Worm (Caenorhabditis elegans) whole organism, L3 larva: ENCODE measurements around the gene F09C6.13.

Source experiments
- R02D3.7 ChIP-seq: fragments of 150-350 bp; optimal IDR thresholded peaks from 2 replicates; lab custom pipeline; 2014; ENCODE audit warnings: missing biosample characterization, missing genetic modification characterization
- ZK546.5 ChIP-seq: sonication (generic microtip); optimal IDR thresholded peaks from 2 replicates; lab custom pipeline; 2017; ENCODE audit warnings: missing biosample characterization, missing genetic modification characterization
- aly-2 ChIP-seq: fragments of 150-350 bp; optimal IDR thresholded peaks from 2 replicates; lab custom pipeline; 2014; ENCODE audit warnings: missing biosample characterization, missing genetic modification characterization
- ama-1 ChIP-seq: fragments of 150-350 bp; optimal IDR thresholded peaks from 2 replicates; lab custom pipeline; 2018
- ceh-16 ChIP-seq: sonication (generic microtip); optimal IDR thresholded peaks from 2 replicates; lab custom pipeline; 2017; ENCODE audit warnings: missing biosample characterization, missing genetic modification characterization
- ceh-82 ChIP-seq: fragments of 150-350 bp; optimal IDR thresholded peaks from 2 replicates; lab custom pipeline; 2014; ENCODE audit warnings: missing biosample characterization, missing genetic modification characterization
- ceh-9 ChIP-seq: sonication (generic microtip); optimal IDR thresholded peaks from 2 replicates; lab custom pipeline; 2018; ENCODE audit warnings: missing biosample characterization, missing genetic modification characterization
- daf-12 ChIP-seq: fragments of 150-350 bp; optimal IDR thresholded peaks from 2 replicates; lab custom pipeline; 2014; ENCODE audit warnings: missing biosample characterization, missing genetic modification reagents, missing genetic modification characterization
- egl-27 ChIP-seq: sonication (generic microtip); optimal IDR thresholded peaks from 4 replicates; lab custom pipeline; 2017; ENCODE audit warnings: missing biosample characterization, missing genetic modification reagents, missing genetic modification characterization
- egl-5 ChIP-seq: fragments of 150-350 bp; optimal IDR thresholded peaks from 2 replicates; lab custom pipeline; 2017; ENCODE audit warnings: missing biosample characterization, missing genetic modification reagents, missing genetic modification characterization, inconsistent platforms
- elt-1 ChIP-seq: fragments of 150-350 bp; optimal IDR thresholded peaks from 2 replicates; lab custom pipeline; 2014; ENCODE audit warnings: missing biosample characterization, missing genetic modification characterization
- elt-2 ChIP-seq: sonication (generic microtip); optimal IDR thresholded peaks from 2 replicates; lab custom pipeline; 2016; ENCODE audit warnings: missing genetic modification reagents, mild to moderate bottlenecking, missing genetic modification characterization, missing compliant biosample characterization
- elt-3 ChIP-seq, 3 experiments: fragments of 150-350 bp in 1 of 3; sonication (generic microtip) in 2 of 3; optimal IDR thresholded peaks; 2 replicates in 2 of 3; 4 replicates in 1 of 3; lab custom pipeline; 2014 to 2017; ENCODE audit warnings: missing biosample characterization in 3 of 3, missing genetic modification characterization in 3 of 3
- eor-1 ChIP-seq, 2 experiments: fragments of 150-350 bp; optimal IDR thresholded peaks; 2 replicates each; lab custom pipeline; 2014 to 2018; ENCODE audit warnings: missing biosample characterization in 2 of 2, missing genetic modification characterization in 2 of 2
- fkh-2 ChIP-seq: fragments of 150-350 bp; optimal IDR thresholded peaks from 2 replicates; lab custom pipeline; 2014; ENCODE audit warnings: missing biosample characterization, missing genetic modification reagents, missing genetic modification characterization
- fos-1 ChIP-seq: fragments of 150-350 bp; optimal IDR thresholded peaks from 2 replicates; lab custom pipeline; 2014; ENCODE audit warnings: missing biosample characterization, missing genetic modification characterization
- jun-1 ChIP-seq: fragments of 150-350 bp; optimal IDR thresholded peaks from 2 replicates; lab custom pipeline; 2014; ENCODE audit warnings: missing biosample characterization, missing genetic modification reagents, missing genetic modification characterization
- lin-39 ChIP-seq: fragments of 150-350 bp; optimal IDR thresholded peaks from 2 replicates; lab custom pipeline; 2018; ENCODE audit warnings: missing biosample characterization, missing genetic modification reagents, missing genetic modification characterization
- lsy-12 ChIP-seq: sonication (generic microtip); optimal IDR thresholded peaks from 2 replicates; lab custom pipeline; 2016; ENCODE audit warnings: mild to moderate bottlenecking, missing genetic modification characterization, missing compliant biosample characterization
- mdl-1 ChIP-seq: fragments of 150-350 bp; optimal IDR thresholded peaks from 2 replicates; lab custom pipeline; 2014; ENCODE audit warnings: missing biosample characterization, missing genetic modification characterization
- mml-1 ChIP-seq: fragments of 150-350 bp; sonication (generic microtip); optimal IDR thresholded peaks from 3 replicates; lab custom pipeline; 2014; ENCODE audit warnings: missing biosample characterization, missing genetic modification characterization
- nfya-1 ChIP-seq: sonication (generic microtip); optimal IDR thresholded peaks from 2 replicates; lab custom pipeline; 2017; ENCODE audit warnings: missing genetic modification characterization, mild to moderate bottlenecking, missing compliant biosample characterization, antibody characterized with exemption, moderate library complexity; ENCODE audit not compliant: insufficient read depth
- nhr-11 ChIP-seq: fragments of 150-350 bp; optimal IDR thresholded peaks from 2 replicates; lab custom pipeline; 2014; ENCODE audit warnings: missing biosample characterization, missing genetic modification characterization
- nhr-12 ChIP-seq: fragments of 150-350 bp; optimal IDR thresholded peaks from 2 replicates; lab custom pipeline; 2014; ENCODE audit warnings: missing biosample characterization, missing genetic modification characterization
- nhr-23 ChIP-seq: fragments of 150-350 bp; optimal IDR thresholded peaks from 2 replicates; lab custom pipeline; 2014; ENCODE audit warnings: missing biosample characterization, missing genetic modification reagents, missing genetic modification characterization
- nhr-237 ChIP-seq: fragments of 150-350 bp; optimal IDR thresholded peaks from 2 replicates; lab custom pipeline; 2014; ENCODE audit warnings: missing biosample characterization, missing genetic modification characterization
- nhr-25 ChIP-seq: sonication (generic microtip); optimal IDR thresholded peaks from 2 replicates; lab custom pipeline; 2017; ENCODE audit warnings: missing biosample characterization, missing genetic modification characterization
- nhr-28 ChIP-seq: fragments of 150-350 bp; optimal IDR thresholded peaks from 2 replicates; lab custom pipeline; 2014; ENCODE audit warnings: missing biosample characterization, missing genetic modification characterization
- nhr-43 ChIP-seq: sonication (generic microtip); optimal IDR thresholded peaks from 2 replicates; lab custom pipeline; 2016; ENCODE audit warnings: mild to moderate bottlenecking, missing genetic modification characterization, missing compliant biosample characterization; ENCODE audit not compliant: poor library complexity, severe bottlenecking
- nhr-67 ChIP-seq: fragments of 150-350 bp; optimal IDR thresholded peaks from 2 replicates; lab custom pipeline; 2014; ENCODE audit warnings: missing biosample characterization, missing genetic modification characterization
- nhr-76 ChIP-seq: fragments of 150-350 bp; sonication (generic microtip); optimal IDR thresholded peaks from 5 replicates; lab custom pipeline; 2014; ENCODE audit warnings: missing biosample characterization, missing genetic modification characterization
- pha-4 ChIP-seq: fragments of 150-350 bp; optimal IDR thresholded peaks from 2 replicates; lab custom pipeline; 2014; ENCODE audit warnings: missing biosample characterization, missing genetic modification reagents, missing genetic modification characterization
- pqm-1 ChIP-seq: fragments of 150-350 bp; optimal IDR thresholded peaks from 2 replicates; lab custom pipeline; 2017; ENCODE audit warnings: missing biosample characterization, missing genetic modification characterization, inconsistent platforms
- sea-2 ChIP-seq: fragments of 150-350 bp; sonication (generic microtip); optimal IDR thresholded peaks from 4 replicates; lab custom pipeline; 2014; ENCODE audit warnings: missing biosample characterization, missing genetic modification reagents, missing genetic modification characterization
- skn-1 ChIP-seq: fragments of 150-350 bp; optimal IDR thresholded peaks from 2 replicates; lab custom pipeline; 2014; ENCODE audit warnings: missing biosample characterization, missing genetic modification characterization
- snpc-4 ChIP-seq: fragments of 150-350 bp; optimal IDR thresholded peaks from 2 replicates; lab custom pipeline; 2014; ENCODE audit warnings: missing biosample characterization, missing genetic modification characterization
- tbx-2 ChIP-seq: sonication (generic microtip); optimal IDR thresholded peaks from 2 replicates; lab custom pipeline; 2016; ENCODE audit warnings: mild to moderate bottlenecking, missing genetic modification characterization, missing compliant biosample characterization
- unc-39 ChIP-seq: sonication (generic microtip); optimal IDR thresholded peaks from 4 replicates; lab custom pipeline; 2017; ENCODE audit warnings: missing biosample characterization, missing genetic modification characterization
- zag-1 ChIP-seq: fragments of 150-350 bp; optimal IDR thresholded peaks from 2 replicates; lab custom pipeline; 2014; ENCODE audit warnings: missing biosample characterization, missing genetic modification characterization
- ztf-11 ChIP-seq: fragments of 150-350 bp; optimal IDR thresholded peaks from 2 replicates; lab custom pipeline; 2014; ENCODE audit warnings: missing biosample characterization, missing genetic modification characterization
- ztf-4 ChIP-seq: fragments of 150-350 bp; optimal IDR thresholded peaks from 2 replicates; lab custom pipeline; 2014; ENCODE audit warnings: missing biosample characterization, missing genetic modification characterization

Gene F09C6.13

DNA sequence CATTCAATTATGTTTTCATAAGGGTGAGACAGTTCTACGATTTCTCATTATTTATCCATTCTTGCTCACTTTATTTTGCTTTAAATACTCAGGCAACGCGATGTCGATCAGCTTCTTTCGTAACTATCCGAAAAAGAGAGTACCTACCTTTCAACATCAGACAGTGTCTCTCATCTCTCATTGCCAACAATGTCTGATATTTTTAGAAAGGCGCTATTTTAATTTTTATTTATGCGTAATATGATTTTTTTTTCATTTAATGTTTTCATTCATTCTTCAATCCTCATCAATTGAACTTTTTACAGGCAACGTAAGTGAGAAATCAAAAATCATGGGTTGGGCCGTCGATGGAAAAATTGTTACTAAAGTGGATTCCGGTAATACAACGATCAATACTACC lies at the start of gene F09C6.13:
Gene F09C6.13, plus strand, starts transcription at position 301 of the 400 bp plus-strand sequence.
- TF ChIP-seq nhr-67 (no peak), elt-3 (tag; optimal IDR thresholded peaks at IDR 0.05; lab: Kevin White, UChicago) (no peak), eor-1 (tag; optimal IDR thresholded peaks at IDR 0.05; lab: Kevin White, UChicago) (no peak), ztf-4 (tag; lab: Kevin White, UChicago) (no peak), nhr-28 (no peak), fos-1 (tag; lab: Kevin White, UChicago) (no peak), R02D3.7 (tag; lab: Kevin White, UChicago) (no peak), mml-1 (no peak), aly-2 (tag; lab: Kevin White, UChicago) (no peak), daf-12 (tag; lab: Kevin White, UChicago) (no peak), nhr-23 (tag; lab: Kevin White, UChicago) (no peak), ztf-11 (tag; lab: Kevin White, UChicago) (no peak), tbx-2 (tag; lab: Kevin White, UChicago) (no peak), sea-2 (GFP tag; lab: Kevin White, UChicago) (no peak), pha-4 (no peak), nhr-25 (tag; lab: Kevin White, UChicago) (no peak), nhr-11 (tag; lab: Kevin White, UChicago) (no peak)

DNA sequence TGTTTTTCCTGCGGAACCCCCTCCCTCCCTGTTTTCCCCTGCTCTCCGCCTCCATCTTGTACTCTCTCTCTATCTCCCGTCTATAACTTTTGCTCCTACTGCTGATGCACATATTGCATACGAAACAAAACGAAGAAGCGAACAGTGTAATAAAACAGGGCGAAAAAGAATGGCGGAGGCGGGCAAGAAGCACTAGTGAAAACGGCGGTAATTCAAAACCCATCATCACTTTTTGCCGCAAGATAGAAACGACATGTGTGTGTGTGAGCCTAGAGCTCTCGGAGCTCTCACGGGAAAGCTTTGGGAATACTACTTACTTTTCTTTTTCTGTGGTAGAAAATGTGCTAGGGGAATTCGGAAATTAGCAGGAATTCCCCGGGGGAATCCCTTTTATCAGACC lies 48.7 kb upstream of the F09C6.13 start:
- no peak for TF ChIP-seq unc-39 (tag; lab: Kevin White, UChicago)
- no peak for TF ChIP-seq fkh-2 (tag; lab: Kevin White, UChicago)
- TF ChIP-seq nhr-237 (tag; lab: Kevin White, UChicago): no peak
- TF ChIP-seq ztf-4 (tag; lab: Kevin White, UChicago): no peak
- no peak for TF ChIP-seq elt-2
- no peak for TF ChIP-seq pqm-1 (tag; lab: Kevin White, UChicago)
- TF ChIP-seq nhr-67: no peak
- TF ChIP-seq ZK546.5 (tag; lab: Kevin White, UChicago): no peak
- TF ChIP-seq nhr-12 (tag; lab: Kevin White, UChicago): no peak
- TF ChIP-seq nhr-76: no peak
- no peak for TF ChIP-seq eor-1 (tag; optimal IDR thresholded peaks at IDR 0.05; lab: Kevin White, UChicago)
- TF ChIP-seq ceh-9 (tag; lab: Kevin White, UChicago): no peak
- TF ChIP-seq elt-3 (tag; optimal IDR thresholded peaks at IDR 0.05; lab: Kevin White, UChicago): no peak
- TF ChIP-seq ceh-16: no peak
- TF ChIP-seq R02D3.7 (tag; lab: Kevin White, UChicago): no peak
- TF ChIP-seq mdl-1 (tag; lab: Kevin White, UChicago): no peak

DNA sequence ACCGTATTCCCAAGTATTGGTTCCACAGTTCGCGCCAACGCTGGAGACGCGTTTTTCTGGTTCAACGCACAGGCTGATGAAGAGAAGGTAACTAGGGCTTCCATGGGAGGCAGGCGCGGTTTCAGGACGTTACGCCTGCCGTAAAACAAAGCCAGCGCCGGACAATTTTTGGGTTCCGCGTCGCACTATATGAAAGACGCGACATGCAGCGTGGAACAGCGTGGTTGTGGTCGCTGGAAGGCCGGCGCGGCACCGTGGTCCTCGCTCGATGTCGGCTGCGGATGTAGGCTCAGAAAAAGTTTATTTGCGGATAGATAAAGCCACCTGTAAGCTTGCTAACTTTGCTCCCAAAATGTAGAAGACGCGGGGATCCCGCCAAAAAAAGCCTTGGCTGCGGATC lies 46.4 kb upstream of the F09C6.13 start:
- TF ChIP-seq eor-1 (tag; optimal IDR thresholded peaks at IDR 0.05; lab: Kevin White, UChicago): no peak
- TF ChIP-seq egl-5: no peak
- TF ChIP-seq egl-27 (tag; lab: Kevin White, UChicago): no peak
- no peak for TF ChIP-seq lin-39
- no peak for TF ChIP-seq nfya-1
- TF ChIP-seq mml-1: no peak
- TF ChIP-seq ceh-16: no peak
- no peak for TF ChIP-seq nhr-25 (tag; lab: Kevin White, UChicago)
- no peak for TF ChIP-seq lsy-12
- no peak for TF ChIP-seq ama-1
- no peak for TF ChIP-seq snpc-4
- no peak for TF ChIP-seq unc-39 (tag; lab: Kevin White, UChicago)
- no peak for TF ChIP-seq skn-1 (tag; lab: Kevin White, UChicago)
- TF ChIP-seq pqm-1 (tag; lab: Kevin White, UChicago): no peak
- TF ChIP-seq nhr-237 (tag; lab: Kevin White, UChicago): no peak
- no peak for TF ChIP-seq nhr-11 (tag; lab: Kevin White, UChicago)
- no peak for TF ChIP-seq elt-3 (tag; optimal IDR thresholded peaks at IDR 0.05; lab: Kevin White, UChicago)
- TF ChIP-seq elt-1 (tag; lab: Kevin White, UChicago): no peak
- no peak for TF ChIP-seq nhr-43 (tag; lab: Kevin White, UChicago)

DNA sequence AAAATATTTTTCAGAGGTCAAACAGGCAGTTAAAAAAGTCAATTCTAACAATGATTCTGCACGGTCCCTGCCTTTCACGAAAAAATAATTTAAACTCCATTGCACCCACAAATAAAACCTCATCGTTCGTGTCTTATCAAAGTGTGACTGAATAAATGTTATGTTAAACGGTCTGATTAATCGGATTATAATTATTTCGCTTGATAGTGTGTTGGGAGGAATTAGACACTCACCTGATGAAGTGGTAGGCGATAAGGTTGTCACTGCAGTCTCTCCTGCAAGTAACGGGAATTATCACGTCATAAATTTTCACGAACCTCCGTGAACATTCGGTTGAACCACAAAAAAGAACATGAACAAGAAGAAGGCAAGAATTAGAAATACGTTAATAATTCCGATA lies 44.6 kb upstream of the F09C6.13 start:
- TF ChIP-seq zag-1 (tag; lab: Kevin White, UChicago) (no peak), nhr-237 (tag; lab: Kevin White, UChicago) (no peak), ceh-82 (tag; lab: Kevin White, UChicago) (no peak), pqm-1 (tag; lab: Kevin White, UChicago) (peak; percentile 64), jun-1 (tag; lab: Kevin White, UChicago) (peak; percentile 66), elt-2 (peak; percentile 90)
- TF ChIP-seq, all 47 proteins: peak for 3
